Worm (Caenorhabditis elegans) whole organism, midembryonic: ENCODE data around the gene R06F6.8.

Experiments used
- flt-1 ChIP-seq: fragments of 200-800 bp; sonication (Bioruptor generic); IDR thresholded peaks from 2 replicates; pipeline ENCODE4 v1.3.6; 2022; ENCODE audit warnings: missing genetic modification characterization, missing compliant biosample characterization
- med-1 ChIP-seq: sonication (generic microtip); optimal IDR thresholded peaks from 2 replicates; lab custom pipeline; 2017; ENCODE audit warnings: missing genetic modification characterization, mild to moderate bottlenecking, missing compliant biosample characterization, antibody characterized with exemption, missing genetic modification reagents; ENCODE audit not compliant: insufficient read depth
- ref-1 ChIP-seq: fragments of 200-800 bp; sonication (Bioruptor generic); conservative IDR thresholded peaks from 2 replicates; pipeline ENCODE4 v1.3.6; 2022; ENCODE audit warnings: missing genetic modification reagents, missing genetic modification characterization, missing compliant biosample characterization
- tab-1 ChIP-seq: fragments of 200-800 bp; sonication (Bioruptor generic); IDR thresholded peaks from 2 replicates; pipeline ENCODE4 v1.3.6; 2022; ENCODE audit warnings: missing genetic modification characterization, missing compliant biosample characterization
- ztf-23 ChIP-seq: fragments of 200-800 bp; sonication (Bioruptor generic); IDR thresholded peaks from 2 replicates; pipeline ENCODE4 v1.3.6; 2022; ENCODE audit warnings: missing genetic modification reagents, missing genetic modification characterization, missing compliant biosample characterization
- ztf-29 ChIP-seq: fragments of 200-800 bp; sonication (Bioruptor generic); IDR thresholded peaks from 2 replicates; pipeline ENCODE4 v1.3.6; 2022; ENCODE audit warnings: missing genetic modification reagents, missing genetic modification characterization, missing compliant biosample characterization

DNA sequence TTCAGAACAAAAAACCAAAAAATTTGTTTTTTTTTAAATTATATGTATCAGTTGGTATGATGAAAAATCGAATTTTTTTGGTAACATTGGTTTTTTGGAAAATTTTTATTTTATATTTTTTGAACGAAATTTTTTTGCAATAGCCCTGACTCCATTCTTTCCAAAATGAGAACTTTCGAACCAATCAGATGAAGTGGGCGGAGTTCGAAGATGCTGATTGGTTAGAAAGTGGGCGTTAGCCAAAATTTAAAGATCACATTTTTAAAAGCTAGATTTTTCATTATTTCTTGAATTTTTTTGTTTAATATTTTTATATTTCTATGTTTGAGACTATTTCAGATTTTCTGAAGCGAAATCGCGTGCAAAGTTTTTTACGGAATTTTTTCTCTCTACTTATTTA is 41.5 kb upstream of the R06F6.8 start:
- TF ChIP-seq med-1 (no peak), ztf-29 (GFP tag; lab: Robert Waterston, UW) (no peak), flt-1 (no peak), ref-1 (GFP tag; lab: Robert Waterston, UW) (no peak), tab-1 (GFP tag; lab: Robert Waterston, UW) (no peak), ztf-23 (GFP tag; lab: Robert Waterston, UW) (no peak)
